Fruit fly (Drosophila melanogaster): Measurements from ENCODE around the gene Erk7.

Erk7 gene

dm6 chrX:9226837-9227236 lies 40.7 kb downstream of the Erk7 start, which contains the start of gene Gr8a:
Gene Gr8a, plus strand, starts transcription at chrX:9227137.
- TF ChIP-seq br (GFP tag; optimal IDR thresholded peaks at IDR 0.05) (no peak), Hnf4 (GFP tag; optimal IDR thresholded peaks at IDR 0.05) (no peak)

dm6 chrX:9225137-9225536 lies 42.4 kb downstream of the Erk7 start, which contains the start of gene CG15370:
Gene CG15370, plus strand, starts transcription at chrX:9225437.
- TF ChIP-seq OdsH (GFP tag; optimal IDR thresholded peaks at IDR 0.05): no peak
- TF ChIP-seq h (GFP tag; optimal IDR thresholded peaks at IDR 0.05): no peak
- no peak for TF ChIP-seq psq (GFP tag; optimal IDR thresholded peaks at IDR 0.05)
- TF ChIP-seq Mio (GFP tag; optimal IDR thresholded peaks at IDR 0.05): no peak
- TF ChIP-seq fru (GFP tag; optimal IDR thresholded peaks at IDR 0.05): no peak

dm6 chrX:9224423-9224822 lies 43.1 kb downstream of the Erk7 start:
- no peak for TF ChIP-seq usp (GFP tag; optimal IDR thresholded peaks at IDR 0.05)
- no peak for TF ChIP-seq sv (GFP tag; optimal IDR thresholded peaks at IDR 0.05)
- TF ChIP-seq GATAd (GFP tag; optimal IDR thresholded peaks at IDR 0.05): no peak
- no peak for TF ChIP-seq fru (GFP tag; optimal IDR thresholded peaks at IDR 0.05)
- TF ChIP-seq h (GFP tag; optimal IDR thresholded peaks at IDR 0.05): no peak
- TF ChIP-seq Dif (GFP tag; optimal IDR thresholded peaks at IDR 0.05; ENCODE audit: partially characterized antibody): no peak
- TF ChIP-seq Hr78 (GFP tag; optimal IDR thresholded peaks at IDR 0.05): no peak
- TF ChIP-seq Jra (GFP tag; optimal IDR thresholded peaks at IDR 0.05): no peak
- TF ChIP-seq N (GFP tag; optimal IDR thresholded peaks at IDR 0.05): no peak
- TF ChIP-seq CG9705 (GFP tag; optimal IDR thresholded peaks at IDR 0.05): no peak
- TF ChIP-seq dmrt93B (GFP tag; optimal IDR thresholded peaks at IDR 0.05): no peak
- TF ChIP-seq Hnf4 (GFP tag; optimal IDR thresholded peaks at IDR 0.05): no peak
- no peak for TF ChIP-seq psq (GFP tag; optimal IDR thresholded peaks at IDR 0.05)
- no peak for TF ChIP-seq jim (GFP tag; optimal IDR thresholded peaks at IDR 0.05)
- no peak for TF ChIP-seq dl (GFP tag; optimal IDR thresholded peaks at IDR 0.05; ENCODE audit: insufficient read depth in 1 of 2, partially characterized antibody in 2 of 2)
- no peak for TF ChIP-seq ey (GFP tag; optimal IDR thresholded peaks at IDR 0.05)
- TF ChIP-seq tai (GFP tag; optimal IDR thresholded peaks at IDR 0.05): no peak
- TF ChIP-seq CG32264 (GFP tag; optimal IDR thresholded peaks at IDR 0.05): no peak
- no peak for TF ChIP-seq foxo (GFP tag; optimal IDR thresholded peaks at IDR 0.05)

- TF ChIP-seq usp (GFP tag; optimal IDR thresholded peaks at IDR 0.05) (no peak), CG32264 (GFP tag; optimal IDR thresholded peaks at IDR 0.05) (no peak), Abd-B (GFP tag; optimal IDR thresholded peaks at IDR 0.05) (no peak)
Observed at dm6 chrX:9223182-9223581, 44.3 kb downstream of the Erk7 start, which contains the start of gene t. Gene t, minus strand, starts transcription at chrX:9223257.

- TF ChIP-seq OdsH (GFP tag; optimal IDR thresholded peaks at IDR 0.05): no peak
- peak in 1 of 2 experiments; percentile 3 for TF ChIP-seq foxo (GFP tag; optimal IDR thresholded peaks at IDR 0.05)
- no peak for TF ChIP-seq Myc (optimal IDR thresholded peaks at IDR 0.05)
- no peak for TF ChIP-seq Dif (GFP tag; optimal IDR thresholded peaks at IDR 0.05; ENCODE audit: partially characterized antibody)
Observed at dm6 chrX:9220434-9220833, 47.1 kb downstream of the Erk7 start.

- TF ChIP-seq CG32264 (GFP tag; optimal IDR thresholded peaks at IDR 0.05): no peak
- TF ChIP-seq Hr78 (GFP tag; optimal IDR thresholded peaks at IDR 0.05): no peak
- TF ChIP-seq Dif (GFP tag; optimal IDR thresholded peaks at IDR 0.05; ENCODE audit: partially characterized antibody): no peak
- no peak for TF ChIP-seq woc (GFP tag; optimal IDR thresholded peaks at IDR 0.05)
- no peak for TF ChIP-seq psq (GFP tag; optimal IDR thresholded peaks at IDR 0.05)
- TF ChIP-seq rgr (GFP tag; optimal IDR thresholded peaks at IDR 0.05): no peak
- no peak for TF ChIP-seq GATAd (GFP tag; optimal IDR thresholded peaks at IDR 0.05)
- TF ChIP-seq br (GFP tag; optimal IDR thresholded peaks at IDR 0.05): no peak
- no peak for TF ChIP-seq sage (GFP tag; optimal IDR thresholded peaks at IDR 0.05)
- TF ChIP-seq OdsH (GFP tag; optimal IDR thresholded peaks at IDR 0.05): no peak
- TF ChIP-seq Sp1 (GFP tag; optimal IDR thresholded peaks at IDR 0.05): no peak
- TF ChIP-seq N (GFP tag; optimal IDR thresholded peaks at IDR 0.05): no peak
- no peak for TF ChIP-seq CG9705 (GFP tag; optimal IDR thresholded peaks at IDR 0.05)
- no peak for TF ChIP-seq tai (GFP tag; optimal IDR thresholded peaks at IDR 0.05)
- TF ChIP-seq Hnf4 (GFP tag; optimal IDR thresholded peaks at IDR 0.05): no peak
Observed at dm6 chrX:9216572-9216971, 50.9 kb downstream of the Erk7 start, which contains the start of gene CG15369. Gene CG15369, plus strand, starts transcription at chrX:9216872.
